Fruit fly (Drosophila melanogaster) whole organism, embryonic: ENCODE data around the gene Idh3b.

Experiments
- Ada2b ChIP-seq: fragments of 200-800 bp; sonication (Bioruptor generic); IDR thresholded peaks from 2 replicates; pipeline ENCODE4 v1.3.6; 2022; ENCODE audit warnings: missing biosample characterization, missing genetic modification characterization
- BEAF-32 ChIP-seq: fragments of 200-800 bp; sonication (Bioruptor generic); optimal IDR thresholded peaks from 3 replicates; lab custom pipeline; 2017; ENCODE audit warnings: missing biosample characterization, missing genetic modification characterization, mild to moderate bottlenecking, moderate library complexity, missing genetic modification reagents
- CG10209 ChIP-seq: fragments of 200-800 bp; sonication (Bioruptor generic); optimal IDR thresholded peaks from 3 replicates; lab custom pipeline; 2017; ENCODE audit warnings: missing biosample characterization, mild to moderate bottlenecking, missing genetic modification characterization, missing genetic modification reagents
- CG10274 ChIP-seq: fragments of 200-800 bp; sonication (Bioruptor generic); optimal IDR thresholded peaks from 3 replicates; lab custom pipeline; 2017; ENCODE audit warnings: missing biosample characterization, mild to moderate bottlenecking, missing genetic modification characterization
- CG10979 ChIP-seq: fragments of 200-800 bp; sonication (Bioruptor generic); optimal IDR thresholded peaks from 2 replicates; lab custom pipeline; 2018; ENCODE audit warnings: missing biosample characterization, mild to moderate bottlenecking, missing genetic modification characterization, moderate library complexity
- CG12219 ChIP-seq: fragments of 200-800 bp; sonication (Bioruptor generic); optimal IDR thresholded peaks from 3 replicates; lab custom pipeline; 2018; ENCODE audit warnings: missing biosample characterization, mild to moderate bottlenecking, missing genetic modification characterization
- CG14050 ChIP-seq: fragments of 200-800 bp; sonication (Bioruptor generic); IDR thresholded peaks from 3 replicates; pipeline ENCODE4 v1.3.6; 2022; ENCODE audit warnings: missing biosample characterization, missing genetic modification characterization
- CG17186 ChIP-seq: fragments of 200-800 bp; sonication (Bioruptor generic); optimal IDR thresholded peaks from 3 replicates; lab custom pipeline; 2017; ENCODE audit warnings: missing biosample characterization, missing genetic modification reagents, missing genetic modification characterization
- CG17802 ChIP-seq: fragments of 200-800 bp; sonication (Bioruptor generic); optimal IDR thresholded peaks from 2 replicates; lab custom pipeline; 2018; ENCODE audit warnings: missing biosample characterization, mild to moderate bottlenecking, missing genetic modification characterization, moderate library complexity
- CG1792 ChIP-seq: fragments of 200-800 bp; sonication (Bioruptor generic); optimal IDR thresholded peaks from 2 replicates; lab custom pipeline; 2016; ENCODE audit warnings: missing biosample characterization, missing genetic modification characterization
- CG18262 ChIP-seq: fragments of 200-800 bp; optimal IDR thresholded peaks from 3 replicates; lab custom pipeline; 2019; ENCODE audit warnings: missing biosample characterization, mild to moderate bottlenecking, missing genetic modification characterization, moderate library complexity
- CG30431 ChIP-seq: fragments of 200-800 bp; sonication (Bioruptor generic); optimal IDR thresholded peaks from 2 replicates; lab custom pipeline; 2017; ENCODE audit warnings: missing biosample characterization, missing genetic modification characterization
- CG31365 ChIP-seq: fragments of 200-800 bp; sonication (Bioruptor generic); optimal IDR thresholded peaks from 2 replicates; lab custom pipeline; 2018; ENCODE audit warnings: missing biosample characterization, mild to moderate bottlenecking, missing genetic modification characterization
- CG4282 ChIP-seq: fragments of 200-800 bp; sonication (Bioruptor generic); optimal IDR thresholded peaks from 2 replicates; lab custom pipeline; 2016; ENCODE audit warnings: missing biosample characterization, missing genetic modification characterization
- CG4617 ChIP-seq: fragments of 200-800 bp; sonication (Bioruptor generic); optimal IDR thresholded peaks from 3 replicates; lab custom pipeline; 2016; ENCODE audit warnings: missing biosample characterization, missing genetic modification characterization, borderline replicate concordance
- CG6175 ChIP-seq: fragments of 200-800 bp; sonication (Bioruptor generic); IDR thresholded peaks from 3 replicates; pipeline ENCODE4 v1.3.6; 2022; ENCODE audit warnings: missing biosample characterization, missing genetic modification characterization
- CG7556 ChIP-seq: fragments of 200-800 bp; sonication (Bioruptor generic); optimal IDR thresholded peaks from 2 replicates; lab custom pipeline; 2017; ENCODE audit warnings: missing biosample characterization, mild to moderate bottlenecking, missing genetic modification characterization
- CG7963 ChIP-seq: fragments of 200-800 bp; sonication (Bioruptor generic); IDR thresholded peaks from 3 replicates; pipeline ENCODE4 v1.3.6; 2022; ENCODE audit warnings: missing biosample characterization, missing genetic modification characterization; ENCODE audit not compliant: partially characterized antibody
- CG8359 ChIP-seq: fragments of 200-800 bp; sonication (Bioruptor generic); optimal IDR thresholded peaks from 2 replicates; lab custom pipeline; 2017; ENCODE audit warnings: missing biosample characterization, mild to moderate bottlenecking, missing genetic modification characterization, borderline replicate concordance
- CG9437 ChIP-seq: fragments of 200-800 bp; sonication (Bioruptor generic); optimal IDR thresholded peaks from 2 replicates; lab custom pipeline; 2018; ENCODE audit warnings: missing biosample characterization, mild to moderate bottlenecking, missing genetic modification characterization
- CG9727 ChIP-seq: fragments of 200-800 bp; sonication (Bioruptor generic); optimal IDR thresholded peaks from 3 replicates; lab custom pipeline; 2017; ENCODE audit warnings: missing biosample characterization, mild to moderate bottlenecking, missing genetic modification characterization
- CG9817 ChIP-seq: fragments of 200-800 bp; sonication (Bioruptor generic); optimal IDR thresholded peaks from 2 replicates; lab custom pipeline; 2018; ENCODE audit warnings: missing biosample characterization, mild to moderate bottlenecking, missing genetic modification characterization, moderate library complexity
- CG9876 ChIP-seq: fragments of 200-800 bp; sonication (Bioruptor generic); optimal IDR thresholded peaks from 2 replicates; lab custom pipeline; 2016; ENCODE audit warnings: missing biosample characterization, missing genetic modification characterization
- Dad ChIP-seq: fragments of 200-800 bp; sonication (Bioruptor generic); optimal IDR thresholded peaks from 3 replicates; lab custom pipeline; 2016; ENCODE audit warnings: missing biosample characterization, missing genetic modification characterization
- E2f1 ChIP-seq: fragments of 200-800 bp; sonication (Bioruptor generic); IDR thresholded peaks from 2 replicates; pipeline ENCODE4 v1.3.6; 2022; ENCODE audit warnings: missing biosample characterization, missing genetic modification characterization
- ERR ChIP-seq: fragments of 200-800 bp; sonication (Bioruptor generic); optimal IDR thresholded peaks from 2 replicates; lab custom pipeline; 2016; ENCODE audit warnings: missing biosample characterization, missing genetic modification characterization
- Neu2 ChIP-seq: fragments of 200-800 bp; sonication (Bioruptor generic); optimal IDR thresholded peaks from 3 replicates; lab custom pipeline; 2016; ENCODE audit warnings: missing biosample characterization, missing genetic modification characterization, borderline replicate concordance
- Rx ChIP-seq: fragments of 200-800 bp; sonication (Bioruptor generic); IDR thresholded peaks from 2 replicates; pipeline ENCODE4 v1.3.6; 2022; ENCODE audit warnings: missing biosample characterization, missing genetic modification characterization
- Spps ChIP-seq: fragments of 200-800 bp; sonication (Bioruptor generic); optimal IDR thresholded peaks from 2 replicates; lab custom pipeline; 2018; ENCODE audit warnings: missing biosample characterization, mild to moderate bottlenecking, missing genetic modification characterization
- Stat92E ChIP-seq, 3 experiments: fragments of >200 bp in 2 of 3; fragments of 200-800 bp in 1 of 3; sonication (Bioruptor generic) in 1 of 3; optimal IDR thresholded peaks; 2 replicates each; lab custom pipeline; 2017 to 2019; ENCODE audit warnings: missing biosample characterization in 3 of 3, missing genetic modification characterization in 3 of 3, mild to moderate bottlenecking in 1 of 3, moderate library complexity in 1 of 3
- Tbp ChIP-seq: fragments of >200 bp; optimal IDR thresholded peaks from 2 replicates; lab custom pipeline; 2018; ENCODE audit warnings: missing biosample characterization, missing genetic modification characterization
- Trl ChIP-seq, 3 experiments: fragments of >200 bp in 2 of 3; fragments of 200-800 bp in 1 of 3; sonication (Bioruptor generic) in 1 of 3; optimal IDR thresholded peaks; 2 replicates in 1 of 3; 3 replicates in 2 of 3; lab custom pipeline; 2016 to 2017; ENCODE audit warnings: missing biosample characterization in 1 of 3, missing genetic modification characterization in 1 of 3
- ato ChIP-seq: fragments of 200-800 bp; sonication (Bioruptor generic); IDR thresholded peaks from 2 replicates; pipeline ENCODE4 v1.3.6; 2022; ENCODE audit warnings: missing biosample characterization, missing genetic modification characterization; ENCODE audit not compliant: partially characterized antibody
- bcd ChIP-seq: fragments of 200-800 bp; sonication (Bioruptor generic); optimal IDR thresholded peaks from 2 replicates; lab custom pipeline; 2017; ENCODE audit warnings: missing biosample characterization, mild to moderate bottlenecking, missing genetic modification characterization
- crc ChIP-seq: fragments of 200-800 bp; sonication (Bioruptor generic); optimal IDR thresholded peaks from 2 replicates; lab custom pipeline; 2016; ENCODE audit warnings: missing biosample characterization, missing genetic modification characterization
- gce ChIP-seq: fragments of 200-800 bp; sonication (Bioruptor generic); IDR thresholded peaks from 3 replicates; pipeline ENCODE4 v1.3.6; 2022; ENCODE audit warnings: missing biosample characterization, missing genetic modification characterization
- jumu ChIP-seq: fragments of 200-800 bp; sonication (Bioruptor generic); optimal IDR thresholded peaks from 3 replicates; lab custom pipeline; 2016; ENCODE audit warnings: missing biosample characterization, missing genetic modification characterization
- mld ChIP-seq: fragments of 200-800 bp; sonication (Bioruptor generic); IDR thresholded peaks from 3 replicates; pipeline ENCODE4 v1.3.6; 2022; ENCODE audit warnings: missing biosample characterization, missing genetic modification characterization; ENCODE audit not compliant: partially characterized antibody
- nau ChIP-seq: fragments of 200-800 bp; sonication (Bioruptor generic); optimal IDR thresholded peaks from 3 replicates; lab custom pipeline; 2017; ENCODE audit warnings: missing biosample characterization, mild to moderate bottlenecking, missing genetic modification characterization, missing genetic modification reagents
- nerfin-1 ChIP-seq: fragments of 200-800 bp; sonication (Bioruptor generic); optimal IDR thresholded peaks from 3 replicates; lab custom pipeline; 2019; ENCODE audit warnings: missing biosample characterization, mild to moderate bottlenecking, missing genetic modification characterization, moderate library complexity
- odd ChIP-seq: fragments of 200-800 bp; sonication (Bioruptor generic); optimal IDR thresholded peaks from 2 replicates; lab custom pipeline; 2017; ENCODE audit warnings: missing biosample characterization, mild to moderate bottlenecking, missing genetic modification characterization
- pb ChIP-seq: fragments of 200-800 bp; sonication (Bioruptor generic); optimal IDR thresholded peaks from 3 replicates; lab custom pipeline; 2016; ENCODE audit warnings: missing biosample characterization, missing genetic modification characterization
- pita ChIP-seq: fragments of 200-800 bp; sonication (Bioruptor generic); optimal IDR thresholded peaks from 2 replicates; lab custom pipeline; 2017; ENCODE audit warnings: missing biosample characterization, mild to moderate bottlenecking, missing genetic modification characterization
- repo ChIP-seq: fragments of 200-800 bp; sonication (Bioruptor generic); optimal IDR thresholded peaks from 2 replicates; lab custom pipeline; 2016; ENCODE audit warnings: missing biosample characterization, missing genetic modification characterization
- sim ChIP-seq: fragments of 200-800 bp; sonication (Bioruptor generic); IDR thresholded peaks from 2 replicates; pipeline ENCODE4 v1.3.6; 2022; ENCODE audit warnings: missing biosample characterization, missing genetic modification characterization
- sisA ChIP-seq: fragments of 200-800 bp; sonication (Bioruptor generic); IDR thresholded peaks from 2 replicates; pipeline ENCODE4 v1.3.6; 2022; ENCODE audit warnings: missing biosample characterization, missing genetic modification characterization
- slbo ChIP-seq: fragments of 200-800 bp; sonication (Bioruptor generic); IDR thresholded peaks from 2 replicates; pipeline ENCODE4 v1.3.6; 2022; ENCODE audit warnings: missing biosample characterization, missing genetic modification characterization
- tin ChIP-seq: fragments of 200-800 bp; sonication (Bioruptor generic); optimal IDR thresholded peaks from 3 replicates; lab custom pipeline; 2016; ENCODE audit warnings: missing biosample characterization, missing genetic modification characterization
- tna ChIP-seq: fragments of 200-800 bp; sonication (Bioruptor generic); IDR thresholded peaks from 2 replicates; pipeline ENCODE4 v1.3.6; 2022; ENCODE audit warnings: missing biosample characterization, missing genetic modification characterization; ENCODE audit not compliant: partially characterized antibody

The Idh3b gene

DNA sequence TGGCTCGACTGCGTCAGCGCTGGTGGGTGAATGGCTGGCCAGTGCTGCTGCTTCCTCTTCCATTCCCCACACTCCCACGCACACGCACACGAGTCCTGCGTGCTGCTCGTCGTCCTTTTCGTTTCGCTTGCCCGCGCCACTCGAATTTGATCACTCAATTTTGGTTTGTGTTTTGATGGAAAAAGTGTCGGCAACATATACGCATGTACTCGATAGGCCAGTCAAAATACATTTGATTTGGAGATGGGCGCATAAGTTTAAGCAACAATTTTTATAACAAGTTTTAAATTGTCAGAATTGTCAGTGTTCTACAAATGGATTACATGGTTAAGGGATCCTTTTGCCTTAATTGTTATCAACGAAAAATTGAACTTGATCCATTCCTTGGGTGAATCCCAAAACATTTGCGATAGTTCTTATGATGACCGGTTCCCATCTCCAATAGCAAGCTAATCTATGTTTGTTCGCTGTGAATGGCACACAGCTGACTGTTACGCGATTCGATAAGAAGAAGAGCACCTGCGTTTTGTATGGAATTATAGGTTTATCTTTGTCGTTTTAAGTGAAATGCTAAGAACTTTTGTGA, 4.0 kb upstream of the Idh3b start, which contains the start of the genes Mitofilin and mRpL35 (continued):
- peak; percentile 43 for TF ChIP-seq CG9876 (GFP tag; lab: Kevin White, UChicago)
- TF ChIP-seq gce (GFP tag; lab: Robert Waterston, UW) = no peak
- TF ChIP-seq CG17802 (tag; lab: Kevin White, UChicago) = no peak
- TF ChIP-seq tin (GFP tag; lab: Kevin White, UChicago) = peak; percentile 9
- no peak for TF ChIP-seq nau (GFP tag; lab: Kevin White, UChicago)
- TF ChIP-seq CG9817 = peak; percentile 52
- no peak for TF ChIP-seq Dad
- TF ChIP-seq sim (GFP tag; lab: Robert Waterston, UW) = no peak
- 0 out of 3 replicates have a peak, but pooled peaks have one; percentile 22 for TF ChIP-seq CG7963 (GFP tag; lab: Robert Waterston, UW)
- TF ChIP-seq CG17186 (GFP tag; lab: Kevin White, UChicago) = peak; percentile 2
- peak; percentile 37 for TF ChIP-seq CG9727 (GFP tag; lab: Kevin White, UChicago)
- TF ChIP-seq CG4617 (GFP tag; lab: Kevin White, UChicago) = no peak
- TF ChIP-seq Neu2 (GFP tag; lab: Kevin White, UChicago) = no peak
- TF ChIP-seq CG6175 (GFP tag; lab: Robert Waterston, UW) = no peak
- no peak for TF ChIP-seq CG10979
- TF ChIP-seq Ada2b = no peak
- no peak for TF ChIP-seq CG14050 (GFP tag; lab: Robert Waterston, UW)
- peak; percentile 60 for TF ChIP-seq jumu (GFP tag; lab: Kevin White, UChicago)
- no peak for TF ChIP-seq Tbp (GFP tag; lab: Kevin White, UChicago)
- TF ChIP-seq Rx (GFP tag; lab: Robert Waterston, UW) = no peak
- no peak for TF ChIP-seq mld (GFP tag; lab: Robert Waterston, UW)
- TF ChIP-seq CG31365 (tag; lab: Kevin White, UChicago) = no peak
- TF ChIP-seq nerfin-1 (tag; lab: Kevin White, UChicago) = no peak
- TF ChIP-seq Spps (tag; lab: Kevin White, UChicago) = no peak
- TF ChIP-seq Stat92E (GFP tag; optimal IDR thresholded peaks at IDR 0.05; lab: Kevin White, UChicago) = no peak
- peak; percentile 99 for TF ChIP-seq CG9437 (GFP tag; lab: Kevin White, UChicago)
- no peak for TF ChIP-seq pita (GFP tag; lab: Kevin White, UChicago)
- TF ChIP-seq CG12219 = no peak
- TF ChIP-seq Trl (optimal IDR thresholded peaks at IDR 0.05; lab: Kevin White, UChicago) = no peak
- TF ChIP-seq Trl (GFP tag; optimal IDR thresholded peaks at IDR 0.05; lab: Kevin White, UChicago) = peak; percentile 41
- no peak for TF ChIP-seq CG8359 (GFP tag; lab: Kevin White, UChicago)
- TF ChIP-seq sisA (GFP tag; lab: Robert Waterston, UW) = no peak
- TF ChIP-seq ERR (GFP tag; lab: Kevin White, UChicago) = no peak
- TF ChIP-seq pb (GFP tag; lab: Kevin White, UChicago) = peak; percentile 51
- TF ChIP-seq CG10209 (GFP tag; lab: Kevin White, UChicago) = no peak
- peak; percentile 45 for TF ChIP-seq ato (GFP tag; lab: Robert Waterston, UW)
- TF ChIP-seq tna (GFP tag; lab: Robert Waterston, UW) = no peak
- no peak for TF ChIP-seq CG30431
- TF ChIP-seq CG18262 (tag; lab: Kevin White, UChicago) = peak; percentile 41
- TF ChIP-seq CG7556 (GFP tag; lab: Kevin White, UChicago) = peak; percentile 20
- TF ChIP-seq CG4282 (GFP tag; lab: Kevin White, UChicago) = no peak
- TF ChIP-seq crc (GFP tag; lab: Kevin White, UChicago) = no peak
- no peak for TF ChIP-seq E2f1 (GFP tag; lab: Robert Waterston, UW)
- peak; percentile 69 for TF ChIP-seq bcd (GFP tag; lab: Kevin White, UChicago)
- no peak for TF ChIP-seq repo
- TF ChIP-seq slbo = peak; percentile 54
- TF ChIP-seq odd (GFP tag; lab: Kevin White, UChicago) = no peak
- TF ChIP-seq CG1792 (GFP tag; lab: Kevin White, UChicago) = peak; percentile 39
- TF ChIP-seq BEAF-32 (GFP tag; lab: Kevin White, UChicago) = peak; percentile 89
- TF ChIP-seq CG10274 (GFP tag; lab: Kevin White, UChicago) = no peak
